Fruit fly (Drosophila melanogaster) ovary, adult (tissue): ENCODE results near the gene mei-218.

Source experiments
- CG17801 ChIP-seq: fragments of 200-800 bp; optimal IDR thresholded peaks from 2 replicates; lab custom pipeline; 2019; ENCODE audit warnings: missing biosample characterization, mild to moderate bottlenecking, missing genetic modification characterization, moderate library complexity; ENCODE audit not compliant: partially characterized antibody

The mei-218 gene

dm6 chrX:17122425-17123094, 20.2 kb downstream of the mei-218 start:
- TF ChIP-seq CG17801 (GFP tag; lab: Kevin White, UChicago) = no peak

- no peak for TF ChIP-seq CG17801 (GFP tag; lab: Kevin White, UChicago)
Observed at dm6 chrX:17121600-17121999, 21.2 kb downstream of the mei-218 start.

- peak; percentile 64 for TF ChIP-seq CG17801 (GFP tag; lab: Kevin White, UChicago)
Observed at dm6 chrX:17113324-17113723, 29.5 kb downstream of the mei-218 start.

- no peak for TF ChIP-seq CG17801 (GFP tag; lab: Kevin White, UChicago)
Observed at dm6 chrX:17111958-17112953, 30.5 kb downstream of the mei-218 start.

- no peak for TF ChIP-seq CG17801 (GFP tag; lab: Kevin White, UChicago)
Observed at dm6 chrX:17111274-17111673, 31.5 kb downstream of the mei-218 start.

- no peak for TF ChIP-seq CG17801 (GFP tag; lab: Kevin White, UChicago)
Observed at dm6 chrX:17110556-17111177, 32.1 kb downstream of the mei-218 start.

dm6 chrX:17109673-17110072, 33.1 kb downstream of the mei-218 start:
- no peak for TF ChIP-seq CG17801 (GFP tag; lab: Kevin White, UChicago)

- TF ChIP-seq CG17801 (GFP tag; lab: Kevin White, UChicago) = no peak
Observed at dm6 chrX:17108000-17108399, 34.8 kb downstream of the mei-218 start.

dm6 chrX:17107401-17107916, 35.3 kb downstream of the mei-218 start, which contains the start of gene CG5004:
TSS of gene CG5004 (plus strand) at chrX:17107582.
- TF ChIP-seq CG17801 (GFP tag; lab: Kevin White, UChicago) = no peak

- TF ChIP-seq CG17801 (GFP tag; lab: Kevin White, UChicago) = no peak
Observed at dm6 chrX:17106153-17106700, 36.6 kb downstream of the mei-218 start.

- TF ChIP-seq CG17801 (GFP tag; lab: Kevin White, UChicago) = no peak
Observed at dm6 chrX:17105707-17106106, 37.1 kb downstream of the mei-218 start, which contains the start of gene Arpc3B. TSS of gene Arpc3B (minus strand) at chrX:17105852.

- TF ChIP-seq CG17801 (GFP tag; lab: Kevin White, UChicago) = no peak
Observed at dm6 chrX:17093900-17094446, 48.8 kb downstream of the mei-218 start.

- TF ChIP-seq CG17801 (GFP tag; lab: Kevin White, UChicago) = no peak
Observed at dm6 chrX:17093431-17093830, 49.4 kb downstream of the mei-218 start.
